Fruit fly (Drosophila melanogaster): ENCODE results near the gene CG1695.

Gene CG1695

dm6 chrX:20489995-20490393 lies 56.2 kb downstream of the CG1695 start:
- TF ChIP-seq CG4318 (GFP tag; optimal IDR thresholded peaks at IDR 0.05) (peak; percentile 19), cyc (GFP tag; optimal IDR thresholded peaks at IDR 0.05) (no peak), Sox14 (GFP tag; optimal IDR thresholded peaks at IDR 0.05) (no peak), fkh (GFP tag; optimal IDR thresholded peaks at IDR 0.05) (no peak), CG3919 (GFP tag; optimal IDR thresholded peaks at IDR 0.05) (no peak), CG32006 (GFP tag; optimal IDR thresholded peaks at IDR 0.05) (peak; percentile 25), salr (GFP tag; optimal IDR thresholded peaks at IDR 0.05) (peak in 1 of 2 experiments; percentile 12), CG3032 (tag; optimal IDR thresholded peaks at IDR 0.05) (no peak), CG10631 (GFP tag; optimal IDR thresholded peaks at IDR 0.05) (peak; percentile 36), Ets96B (tag; optimal IDR thresholded peaks at IDR 0.05) (no peak), Eip75B (GFP tag; optimal IDR thresholded peaks at IDR 0.05) (no peak), CG6163 (GFP tag; IDR thresholded peaks at IDR 0.05) (no peak), fd85E (GFP tag; optimal IDR thresholded peaks at IDR 0.05) (no peak), CG6276 (GFP tag; optimal IDR thresholded peaks at IDR 0.05) (no peak), Eip78C (GFP tag) (peak; percentile 81), Hr4 (GFP tag; optimal IDR thresholded peaks at IDR 0.05) (peak; percentile 35), Blimp-1 (GFP tag; optimal IDR thresholded peaks at IDR 0.05) (no peak), CG11902 (GFP tag; optimal IDR thresholded peaks at IDR 0.05) (no peak), pdm3 (GFP tag; optimal IDR thresholded peaks at IDR 0.05) (no peak), CG10669 (GFP tag; optimal IDR thresholded peaks at IDR 0.05) (no peak), CG16779 (tag; optimal IDR thresholded peaks at IDR 0.05) (no peak), OdsH (GFP tag; optimal IDR thresholded peaks at IDR 0.05) (peak; percentile 36), Met (GFP tag; optimal IDR thresholded peaks at IDR 0.05) (peak; percentile 17), CG7368 (GFP tag; optimal IDR thresholded peaks at IDR 0.05) (no peak), dac (GFP tag; optimal IDR thresholded peaks at IDR 0.05) (no peak)

- peak; percentile 65 for TF ChIP-seq CG6276 (GFP tag; optimal IDR thresholded peaks at IDR 0.05)
- TF ChIP-seq CG8119 (GFP tag; IDR thresholded peaks at IDR 0.05), result peak; percentile 79
- no peak for TF ChIP-seq Ets21C (GFP tag; optimal IDR thresholded peaks at IDR 0.05)
- TF ChIP-seq Smox (GFP tag; optimal IDR thresholded peaks at IDR 0.05), result no peak
- peak; percentile 79 for TF ChIP-seq eg (GFP tag; IDR thresholded peaks at IDR 0.05)
- TF ChIP-seq CG1621 (tag; optimal IDR thresholded peaks at IDR 0.05), result no peak
- no peak for TF ChIP-seq fkh (GFP tag; optimal IDR thresholded peaks at IDR 0.05)
- TF ChIP-seq CG6163 (GFP tag; IDR thresholded peaks at IDR 0.05), result peak; percentile 54; the same call in 2 of the 3 replicates
- TF ChIP-seq Eip78C (GFP tag), result peak; percentile 55
- no peak for TF ChIP-seq pdm3 (GFP tag; optimal IDR thresholded peaks at IDR 0.05)
- no peak for TF ChIP-seq CG9139 (GFP tag; optimal IDR thresholded peaks at IDR 0.05)
- TF ChIP-seq CG15336 (GFP tag; IDR thresholded peaks at IDR 0.05), result peak; percentile 65
- no peak for TF ChIP-seq CG6808 (GFP tag; optimal IDR thresholded peaks at IDR 0.05)
- peak; percentile 18 for TF ChIP-seq Hr4 (GFP tag; optimal IDR thresholded peaks at IDR 0.05)
- TF ChIP-seq CG6854 (GFP tag; optimal IDR thresholded peaks at IDR 0.05), result no peak
- TF ChIP-seq CG3919 (GFP tag; optimal IDR thresholded peaks at IDR 0.05), result no peak
- TF ChIP-seq Hr39 (GFP tag; optimal IDR thresholded peaks at IDR 0.05), result no peak
Observed at dm6 chrX:20490883-20491282, 57.1 kb downstream of the CG1695 start.

dm6 chrX:20492672-20493071 lies 58.9 kb downstream of the CG1695 start:
- no peak for TF ChIP-seq Sox15 (GFP tag; optimal IDR thresholded peaks at IDR 0.05)
- TF ChIP-seq Hr39 (GFP tag; optimal IDR thresholded peaks at IDR 0.05), result no peak
- no peak for TF ChIP-seq CG8119 (GFP tag; IDR thresholded peaks at IDR 0.05)
- no peak for TF ChIP-seq fkh (GFP tag; optimal IDR thresholded peaks at IDR 0.05)
- TF ChIP-seq CG11294 (GFP tag; IDR thresholded peaks at IDR 0.05), result no peak

dm6 chrX:20495117-20495516 lies 61.4 kb downstream of the CG1695 start:
- TF ChIP-seq Smox (GFP tag; optimal IDR thresholded peaks at IDR 0.05), result no peak
- peak; percentile 7 for TF ChIP-seq Eip78C (GFP tag)
- TF ChIP-seq OdsH (GFP tag; optimal IDR thresholded peaks at IDR 0.05), result no peak
- TF ChIP-seq cyc (GFP tag; optimal IDR thresholded peaks at IDR 0.05), result no peak
- no peak for TF ChIP-seq Hr39 (GFP tag; optimal IDR thresholded peaks at IDR 0.05)
- TF ChIP-seq CG1621 (tag; optimal IDR thresholded peaks at IDR 0.05), result no peak
- TF ChIP-seq CG34406 (GFP tag; optimal IDR thresholded peaks at IDR 0.05), result no peak
- no peak for TF ChIP-seq Hr4 (GFP tag; optimal IDR thresholded peaks at IDR 0.05)
- peak; percentile 5 for TF ChIP-seq vri (GFP tag; optimal IDR thresholded peaks at IDR 0.05)
- no peak for TF ChIP-seq dac (GFP tag; optimal IDR thresholded peaks at IDR 0.05)
- no peak for TF ChIP-seq CG6792 (GFP tag; optimal IDR thresholded peaks at IDR 0.05)
- no peak for TF ChIP-seq acj6 (GFP tag; optimal IDR thresholded peaks at IDR 0.05)
- TF ChIP-seq svp (GFP tag), result peak; percentile 96
- no peak for TF ChIP-seq fd85E (GFP tag; optimal IDR thresholded peaks at IDR 0.05)

Measured in whole organism, prepupa.